Worm (Caenorhabditis elegans): ENCODE results near the gene F23D12.1.

Gene F23D12.1

DNA sequence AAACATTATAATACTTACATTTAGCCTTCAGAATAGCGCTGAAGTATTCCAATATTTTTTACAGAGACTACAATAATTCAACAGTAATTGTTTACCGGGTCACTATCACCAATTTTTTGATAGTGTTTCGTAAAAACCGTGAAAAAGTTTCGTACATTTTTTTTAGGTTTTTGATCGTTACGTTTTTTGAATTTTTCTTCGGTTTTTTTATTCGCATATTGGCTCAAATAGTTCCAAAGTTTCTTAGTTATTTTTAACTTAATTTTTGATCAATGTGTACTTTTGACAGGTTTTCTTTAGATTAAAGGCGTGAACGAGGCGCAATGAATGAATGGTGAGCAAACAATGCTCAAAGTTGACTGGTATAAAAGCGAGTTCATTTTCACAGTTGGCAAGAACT lies 4.8 kb downstream of the F23D12.1 start, which contains the start of gene fipr-3:
fipr-3 (plus strand) TSS at position 301 of the 400 bp plus-strand sequence.
- TF ChIP-seq C34B4.2 (tag; optimal IDR thresholded peaks at IDR 0.05) (no peak), ceh-63 (GFP tag; optimal IDR thresholded peaks at IDR 0.05) (no peak), ceh-82 (tag; optimal IDR thresholded peaks at IDR 0.05) (no peak), zip-4 (GFP tag; optimal IDR thresholded peaks at IDR 0.05) (no peak), nhr-20 (tag; optimal IDR thresholded peaks at IDR 0.05) (no peak), nhr-85 (tag) (no peak), irx-1 (tag; optimal IDR thresholded peaks at IDR 0.05) (no peak), ceh-90 (tag; optimal IDR thresholded peaks at IDR 0.05) (no peak), snpc-4 (tag; optimal IDR thresholded peaks at IDR 0.05) (no peak), C16A3.4 (tag; optimal IDR thresholded peaks at IDR 0.05) (no peak), nhr-28 (tag; optimal IDR thresholded peaks at IDR 0.05) (no peak), fkh-8 (tag; optimal IDR thresholded peaks at IDR 0.05) (no peak), nhr-90 (tag; optimal IDR thresholded peaks at IDR 0.05; ENCODE audit: poor library complexity) (no peak), pag-3 (tag; optimal IDR thresholded peaks at IDR 0.05; ENCODE audit: borderline replicate concordance, insufficient read depth) (no peak), ces-1 (GFP tag; optimal IDR thresholded peaks at IDR 0.05) (no peak), zag-1 (tag; optimal IDR thresholded peaks at IDR 0.05) (no peak), mep-1 (tag; optimal IDR thresholded peaks at IDR 0.05) (no peak)

DNA sequence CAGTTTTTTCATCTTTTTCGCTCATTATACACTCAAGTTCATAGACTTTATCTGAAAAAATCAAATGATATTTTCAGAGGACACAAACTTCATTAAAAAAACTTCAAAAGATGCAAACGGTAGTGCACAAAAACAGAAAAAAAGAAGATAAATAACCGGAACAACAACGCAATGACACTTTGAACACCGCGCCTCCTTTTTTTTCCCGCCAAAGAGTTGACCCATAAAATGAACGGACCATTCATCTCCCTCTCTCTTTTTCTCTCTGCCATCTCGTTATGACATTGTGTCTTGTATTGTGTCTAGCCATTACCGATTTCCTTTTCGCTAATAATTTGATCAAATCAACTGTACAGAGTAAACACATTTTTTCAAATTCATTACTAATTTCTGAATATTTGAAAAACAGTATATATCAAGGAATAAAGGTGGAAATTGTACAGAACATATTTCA lies 6.4 kb downstream of the F23D12.1 start, which contains the start of gene F23D12.2:
F23D12.2 (minus strand) TSS at position 51 of the 454 bp plus-strand sequence.
- TF ChIP-seq unc-30 (tag; optimal IDR thresholded peaks at IDR 0.05) (no peak), skn-1 (tag; optimal IDR thresholded peaks at IDR 0.05) (no peak), unc-98 (GFP tag; IDR thresholded peaks at IDR 0.05) (no peak), ceh-90 (tag; optimal IDR thresholded peaks at IDR 0.05) (no peak), sox-4 (tag; optimal IDR thresholded peaks at IDR 0.05) (no peak), mep-1 (tag; optimal IDR thresholded peaks at IDR 0.05) (no peak), ztf-11 (tag; optimal IDR thresholded peaks at IDR 0.05) (no peak), nhr-11 (tag; optimal IDR thresholded peaks at IDR 0.05) (no peak), fkh-4 (tag; optimal IDR thresholded peaks at IDR 0.05; ENCODE audit: borderline replicate concordance) (no peak)

DNA sequence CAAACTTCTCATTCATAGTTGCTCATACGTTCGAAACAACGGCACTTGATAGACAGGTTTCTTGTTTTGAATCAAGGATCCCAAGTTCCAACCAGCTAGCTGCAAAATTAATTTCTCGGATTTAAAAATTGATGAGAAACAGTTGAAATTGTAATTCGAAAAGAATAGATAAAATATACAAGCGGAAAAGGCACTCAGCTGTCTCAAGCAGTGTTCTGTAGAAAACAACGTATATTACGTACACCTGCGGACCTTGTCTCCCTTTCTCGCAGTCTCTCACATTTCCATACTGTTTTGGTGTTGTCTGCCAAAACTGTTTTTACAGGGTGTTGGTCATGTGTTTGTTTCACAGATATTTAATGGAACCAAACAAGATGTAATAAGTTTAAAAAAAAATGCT lies 12.3 kb downstream of the F23D12.1 start, which contains the start of gene F23D12.10:
F23D12.10 (minus strand) TSS at position 101 of the 400 bp plus-strand sequence.
- TF ChIP-seq nhr-71 (tag; optimal IDR thresholded peaks at IDR 0.05) (no peak), tlp-1 (tag; optimal IDR thresholded peaks at IDR 0.05) (no peak), xbp-1 (tag; optimal IDR thresholded peaks at IDR 0.05) (no peak), C34B4.2 (tag; optimal IDR thresholded peaks at IDR 0.05) (no peak), ceh-90 (tag; optimal IDR thresholded peaks at IDR 0.05) (no peak)

DNA sequence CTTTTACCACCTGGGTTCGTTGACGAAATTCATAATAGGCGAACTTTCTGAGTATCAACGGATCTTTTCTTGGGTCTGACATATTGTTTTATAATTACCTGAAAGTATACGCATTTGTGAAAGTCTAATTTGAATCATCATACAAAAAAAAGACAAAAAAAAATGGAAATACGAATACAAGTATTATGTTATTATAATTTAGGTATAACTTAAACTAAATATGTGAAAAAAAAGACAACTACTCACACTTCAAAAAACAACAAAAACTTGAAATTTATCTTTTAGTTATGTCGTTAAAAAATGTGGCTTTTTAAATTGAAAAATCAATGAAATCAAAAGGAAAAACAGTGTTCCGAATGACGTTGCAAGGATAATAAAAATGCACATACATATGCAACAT lies 15.2 kb downstream of the F23D12.1 start, which contains the start of gene fbxa-179:
fbxa-179 (minus strand) TSS at position 101 of the 400 bp plus-strand sequence.
- TF ChIP-seq sptf-1 (tag; optimal IDR thresholded peaks at IDR 0.05), result no peak
- no peak for TF ChIP-seq pag-3 (tag; optimal IDR thresholded peaks at IDR 0.05; ENCODE audit: borderline replicate concordance, insufficient read depth)
- no peak for TF ChIP-seq swsn-7 (tag; optimal IDR thresholded peaks at IDR 0.05)
- no peak for TF ChIP-seq rnt-1 (tag; optimal IDR thresholded peaks at IDR 0.05)
- no peak for TF ChIP-seq ama-1 (optimal IDR thresholded peaks at IDR 0.05)
- TF ChIP-seq nhr-90 (tag; optimal IDR thresholded peaks at IDR 0.05; ENCODE audit: poor library complexity), result no peak
- no peak for TF ChIP-seq efl-3 (GFP tag; optimal IDR thresholded peaks at IDR 0.05)
- no peak for TF ChIP-seq unc-62 (GFP tag; optimal IDR thresholded peaks at IDR 0.05)
- no peak for TF ChIP-seq mef-2 (tag; optimal IDR thresholded peaks at IDR 0.05)
- TF ChIP-seq C16A3.4 (tag; optimal IDR thresholded peaks at IDR 0.05), result no peak
- TF ChIP-seq unc-98 (GFP tag; IDR thresholded peaks at IDR 0.05), result no peak
- no peak for TF ChIP-seq ztf-11 (tag; optimal IDR thresholded peaks at IDR 0.05)
- TF ChIP-seq nhr-19 (GFP tag; conservative IDR thresholded peaks at IDR 0.05), result no peak
- no peak for TF ChIP-seq snu-23 (GFP tag; optimal IDR thresholded peaks at IDR 0.05)
- no peak for TF ChIP-seq nhr-77 (tag; optimal IDR thresholded peaks at IDR 0.05)
- TF ChIP-seq nhr-11 (tag; optimal IDR thresholded peaks at IDR 0.05), result no peak
- TF ChIP-seq ceh-88 (GFP tag; IDR thresholded peaks at IDR 0.05), result no peak
- no peak for TF ChIP-seq dpl-1 (GFP tag; optimal IDR thresholded peaks at IDR 0.05)

Measured in whole organism, L1 larva.